Worm (Caenorhabditis elegans) whole organism, late embryonic: ENCODE results near the gene C54D10.4.

Source experiments
- eyg-1 ChIP-seq: sonication (generic microtip); optimal IDR thresholded peaks from 2 replicates; lab custom pipeline; 2016; ENCODE audit warnings: missing genotype, missing genetic modification characterization, missing compliant biosample characterization
- sox-2 ChIP-seq: fragments of 200-800 bp; sonication (Bioruptor generic); IDR thresholded peaks from 2 replicates; pipeline ENCODE4 v1.3.6; 2022; ENCODE audit warnings: missing genetic modification reagents, missing genetic modification characterization, missing compliant biosample characterization

ce11 chrV:12441420-12441819 is 20.7 kb upstream of the C54D10.4 start, which contains the start of gene pals-37:
- TF ChIP-seq sox-2 (GFP tag; lab: Robert Waterston, UW) = no peak
- TF ChIP-seq eyg-1 (tag; lab: Kevin White, UChicago) = no peak
